Fruit fly (Drosophila melanogaster) whole organism, embryonic: ENCODE results near the gene nolo.
A peak's percentile ranks its signal among the peaks of the same experiment; 100 is the strongest.

Source experiments
- Ada2b ChIP-seq: fragments of 200-800 bp; sonication (Bioruptor generic); IDR thresholded peaks from 2 replicates; pipeline ENCODE4 v1.3.6; 2022; ENCODE audit warnings: missing biosample characterization, missing genetic modification characterization
- Aef1 ChIP-seq: fragments of 200-800 bp; sonication (Bioruptor generic); IDR thresholded peaks from 3 replicates; pipeline ENCODE4 v1.3.6; 2022; ENCODE audit warnings: missing biosample characterization, missing genetic modification characterization
- Atf-2 ChIP-seq: fragments of 200-800 bp; sonication (Bioruptor generic); optimal IDR thresholded peaks from 2 replicates; lab custom pipeline; 2016; ENCODE audit warnings: missing biosample characterization, missing genetic modification characterization
- CG10209 ChIP-seq: fragments of 200-800 bp; sonication (Bioruptor generic); optimal IDR thresholded peaks from 3 replicates; lab custom pipeline; 2017; ENCODE audit warnings: missing biosample characterization, mild to moderate bottlenecking, missing genetic modification characterization, missing genetic modification reagents
- CG10274 ChIP-seq: fragments of 200-800 bp; sonication (Bioruptor generic); optimal IDR thresholded peaks from 3 replicates; lab custom pipeline; 2017; ENCODE audit warnings: missing biosample characterization, mild to moderate bottlenecking, missing genetic modification characterization
- CG11504 ChIP-seq: fragments of 200-800 bp; sonication (Bioruptor generic); optimal IDR thresholded peaks from 3 replicates; lab custom pipeline; 2019; ENCODE audit warnings: missing biosample characterization, mild to moderate bottlenecking, missing genetic modification characterization, moderate library complexity
- CG12942 ChIP-seq: fragments of 200-800 bp; sonication (Bioruptor generic); optimal IDR thresholded peaks from 3 replicates; lab custom pipeline; 2016; ENCODE audit warnings: missing biosample characterization, missing genetic modification characterization
- CG14050 ChIP-seq: fragments of 200-800 bp; sonication (Bioruptor generic); IDR thresholded peaks from 3 replicates; pipeline ENCODE4 v1.3.6; 2022; ENCODE audit warnings: missing biosample characterization, missing genetic modification characterization
- CG1529 ChIP-seq: fragments of 200-800 bp; sonication (Bioruptor generic); optimal IDR thresholded peaks from 3 replicates; lab custom pipeline; 2018; ENCODE audit warnings: missing biosample characterization, missing genetic modification characterization
- CG1602 ChIP-seq: fragments of 200-800 bp; sonication (Bioruptor generic); optimal IDR thresholded peaks from 3 replicates; lab custom pipeline; 2016; ENCODE audit warnings: missing biosample characterization, missing genetic modification characterization
- CG16779 ChIP-seq: fragments of 200-800 bp; sonication (Bioruptor generic); IDR thresholded peaks from 2 replicates; pipeline ENCODE4 v1.3.6; 2022; ENCODE audit warnings: missing biosample characterization, missing genetic modification characterization
- CG17912 ChIP-seq: fragments of 200-800 bp; sonication (Bioruptor generic); optimal IDR thresholded peaks from 2 replicates; lab custom pipeline; 2018; ENCODE audit warnings: missing biosample characterization, mild to moderate bottlenecking, missing genetic modification characterization
- CG2120 ChIP-seq: fragments of 200-800 bp; sonication (Bioruptor generic); optimal IDR thresholded peaks from 3 replicates; lab custom pipeline; 2016; ENCODE audit warnings: missing biosample characterization, missing genetic modification characterization
- CG2678 ChIP-seq: fragments of 200-800 bp; sonication (Bioruptor generic); optimal IDR thresholded peaks from 3 replicates; lab custom pipeline; 2019; ENCODE audit warnings: missing biosample characterization, mild to moderate bottlenecking, missing genetic modification characterization, moderate library complexity
- CG4282 ChIP-seq: fragments of 200-800 bp; sonication (Bioruptor generic); optimal IDR thresholded peaks from 2 replicates; lab custom pipeline; 2016; ENCODE audit warnings: missing biosample characterization, missing genetic modification characterization
- CG6689 ChIP-seq: fragments of 200-800 bp; sonication (Bioruptor generic); IDR thresholded peaks from 2 replicates; pipeline ENCODE4 v1.3.6; 2022; ENCODE audit warnings: missing biosample characterization, missing genetic modification characterization
- CG6813 ChIP-seq: fragments of 200-800 bp; sonication (Bioruptor generic); optimal IDR thresholded peaks from 2 replicates; lab custom pipeline; 2017; ENCODE audit warnings: missing biosample characterization, missing genetic modification characterization, mild to moderate bottlenecking, moderate library complexity, missing genetic modification reagents
- CG7963 ChIP-seq: fragments of 200-800 bp; sonication (Bioruptor generic); IDR thresholded peaks from 3 replicates; pipeline ENCODE4 v1.3.6; 2022; ENCODE audit warnings: missing biosample characterization, missing genetic modification characterization; ENCODE audit not compliant: partially characterized antibody
- CG8478 ChIP-seq: fragments of >200 bp; optimal IDR thresholded peaks from 2 replicates; lab custom pipeline; 2018
- CG9609 ChIP-seq: fragments of 200-800 bp; sonication (Bioruptor generic); optimal IDR thresholded peaks from 3 replicates; lab custom pipeline; 2016; ENCODE audit warnings: missing biosample characterization, missing genetic modification characterization
- CG9817 ChIP-seq: fragments of 200-800 bp; sonication (Bioruptor generic); optimal IDR thresholded peaks from 2 replicates; lab custom pipeline; 2018; ENCODE audit warnings: missing biosample characterization, mild to moderate bottlenecking, missing genetic modification characterization, moderate library complexity
- Camta ChIP-seq: fragments of 200-800 bp; sonication (Bioruptor generic); optimal IDR thresholded peaks from 2 replicates; lab custom pipeline; 2016; ENCODE audit warnings: missing biosample characterization, missing genetic modification characterization
- CkIIα-i1 ChIP-seq: fragments of 200-800 bp; sonication (Bioruptor generic); IDR thresholded peaks from 2 replicates; pipeline ENCODE4 v1.3.6; 2022; ENCODE audit warnings: missing biosample characterization, missing genetic modification characterization
- CoRest ChIP-seq: fragments of 200-800 bp; sonication (Bioruptor generic); optimal IDR thresholded peaks from 3 replicates; lab custom pipeline; 2018; ENCODE audit warnings: missing biosample characterization, mild to moderate bottlenecking, missing genetic modification characterization, moderate library complexity
- Dfd ChIP-seq, 2 experiments: fragments of >200 bp; optimal IDR thresholded peaks; 2 replicates each; lab custom pipeline; 2017; ENCODE audit warnings: missing biosample characterization in 2 of 2, missing genetic modification characterization in 2 of 2
- HHEX ChIP-seq: fragments of 200-800 bp; sonication (Bioruptor generic); optimal IDR thresholded peaks from 3 replicates; lab custom pipeline; 2017; ENCODE audit warnings: missing biosample characterization, mild to moderate bottlenecking, missing genetic modification characterization, missing genetic modification reagents
- Kr ChIP-seq: fragments of 200-800 bp; sonication (Bioruptor generic); optimal IDR thresholded peaks from 2 replicates; lab custom pipeline; 2017; ENCODE audit warnings: missing biosample characterization, mild to moderate bottlenecking, missing genetic modification characterization
- Lim3 ChIP-seq: fragments of 200-800 bp; sonication (Bioruptor generic); IDR thresholded peaks from 2 replicates; pipeline ENCODE4 v1.3.6; 2022; ENCODE audit warnings: missing biosample characterization, missing genetic modification characterization
- NC2β ChIP-seq: fragments of 200-800 bp; sonication (Bioruptor generic); optimal IDR thresholded peaks from 2 replicates; lab custom pipeline; 2016; ENCODE audit warnings: missing biosample characterization, missing genetic modification characterization
- Opbp ChIP-seq: fragments of 200-800 bp; sonication (Bioruptor generic); IDR thresholded peaks from 3 replicates; pipeline ENCODE4 v1.3.6; 2022; ENCODE audit warnings: missing biosample characterization, missing genetic modification characterization; ENCODE audit not compliant: partially characterized antibody
- PHDP ChIP-seq: fragments of 200-800 bp; sonication (Bioruptor generic); optimal IDR thresholded peaks from 3 replicates; lab custom pipeline; 2018; ENCODE audit warnings: missing biosample characterization, mild to moderate bottlenecking, missing genetic modification characterization, moderate library complexity
- Sry-δ ChIP-seq: fragments of 200-800 bp; sonication (Bioruptor generic); optimal IDR thresholded peaks from 2 replicates; lab custom pipeline; 2016; ENCODE audit warnings: missing biosample characterization, missing genetic modification characterization
- Usf ChIP-seq: fragments of 200-800 bp; sonication (Bioruptor generic); optimal IDR thresholded peaks from 2 replicates; lab custom pipeline; 2017; ENCODE audit warnings: missing genotype, missing biosample characterization, missing genetic modification characterization
- ab ChIP-seq: fragments of 200-800 bp; sonication (Bioruptor generic); optimal IDR thresholded peaks from 2 replicates; lab custom pipeline; 2016; ENCODE audit warnings: missing biosample characterization, missing genetic modification characterization
- abd-A ChIP-seq: fragments of 200-800 bp; sonication (Bioruptor generic); optimal IDR thresholded peaks from 3 replicates; lab custom pipeline; 2019; ENCODE audit warnings: missing biosample characterization, mild to moderate bottlenecking, missing genetic modification characterization, moderate library complexity
- ash1 ChIP-seq: fragments of 200-800 bp; sonication (Bioruptor generic); optimal IDR thresholded peaks from 2 replicates; lab custom pipeline; 2018; ENCODE audit warnings: missing biosample characterization, mild to moderate bottlenecking, missing genetic modification characterization
- bbx ChIP-seq: fragments of 200-800 bp; sonication (Bioruptor generic); IDR thresholded peaks from 2 replicates; pipeline ENCODE4 v1.3.6; 2022; ENCODE audit warnings: missing biosample characterization, missing genetic modification characterization; ENCODE audit not compliant: partially characterized antibody
- bcd ChIP-seq: fragments of 200-800 bp; sonication (Bioruptor generic); optimal IDR thresholded peaks from 2 replicates; lab custom pipeline; 2017; ENCODE audit warnings: missing biosample characterization, mild to moderate bottlenecking, missing genetic modification characterization
- crol ChIP-seq: fragments of 200-800 bp; sonication (Bioruptor generic); IDR thresholded peaks from 2 replicates; pipeline ENCODE4 v1.3.6; 2022; ENCODE audit warnings: missing biosample characterization, missing genetic modification characterization
- gsb-n ChIP-seq: fragments of 200-800 bp; sonication (Bioruptor generic); optimal IDR thresholded peaks from 3 replicates; lab custom pipeline; 2018; ENCODE audit warnings: missing biosample characterization, mild to moderate bottlenecking, missing genetic modification characterization
- hbn ChIP-seq: fragments of 200-800 bp; sonication (Bioruptor generic); IDR thresholded peaks from 2 replicates; pipeline ENCODE4 v1.3.6; 2022; ENCODE audit warnings: missing biosample characterization, missing genetic modification characterization; ENCODE audit not compliant: partially characterized antibody
- inv ChIP-seq: fragments of 200-800 bp; sonication (Bioruptor generic); IDR thresholded peaks from 2 replicates; pipeline ENCODE4 v1.3.6; 2022; ENCODE audit warnings: missing biosample characterization, missing genetic modification characterization; ENCODE audit not compliant: partially characterized antibody
- oc ChIP-seq: fragments of 200-800 bp; sonication (Bioruptor generic); optimal IDR thresholded peaks from 2 replicates; lab custom pipeline; 2018; ENCODE audit warnings: missing biosample characterization, mild to moderate bottlenecking, missing genetic modification characterization, moderate library complexity
- slbo ChIP-seq: fragments of 200-800 bp; sonication (Bioruptor generic); IDR thresholded peaks from 2 replicates; pipeline ENCODE4 v1.3.6; 2022; ENCODE audit warnings: missing biosample characterization, missing genetic modification characterization
- slp2 ChIP-seq: fragments of 200-800 bp; sonication (Bioruptor generic); optimal IDR thresholded peaks from 2 replicates; lab custom pipeline; 2016; ENCODE audit warnings: missing biosample characterization, missing genetic modification characterization
- sr ChIP-seq: fragments of 200-800 bp; sonication (Bioruptor generic); IDR thresholded peaks from 3 replicates; pipeline ENCODE4 v1.3.6; 2022; ENCODE audit warnings: missing biosample characterization, missing genetic modification characterization
- tll ChIP-seq, 2 experiments: fragments of 200-800 bp in 1 of 2; fragments of >200 bp in 1 of 2; sonication (Bioruptor generic) in 1 of 2; optimal IDR thresholded peaks; 2 replicates each; lab custom pipeline; 2017 to 2019; ENCODE audit warnings: missing biosample characterization in 2 of 2, missing genetic modification characterization in 2 of 2, mild to moderate bottlenecking in 1 of 2, moderate library complexity in 1 of 2
- ttk ChIP-seq: fragments of 200-800 bp; sonication (Bioruptor generic); IDR thresholded peaks from 2 replicates; pipeline ENCODE4 v2.1.2; 2022; ENCODE audit warnings: missing biosample characterization, missing genetic modification characterization
- unpg ChIP-seq: fragments of 200-800 bp; sonication (Bioruptor generic); optimal IDR thresholded peaks from 3 replicates; lab custom pipeline; 2018; ENCODE audit warnings: missing biosample characterization, mild to moderate bottlenecking, missing genetic modification characterization, moderate library complexity

nolo gene

dm6 chr2L:21757264-21758066 is 73.6 kb downstream of the nolo start, which contains the start of the genes step and CG1416 (continued):
- TF ChIP-seq CG7963 (GFP tag; lab: Robert Waterston, UW) (no peak), Ada2b (GFP tag; lab: Robert Waterston, UW) (0 out of 2 replicates have a peak, but pooled peaks have one; percentile 12), inv (GFP tag; lab: Robert Waterston, UW) (peak; percentile 68; the same call in 1 of the 2 replicates), sr (GFP tag; lab: Robert Waterston, UW) (no peak), CG6689 (GFP tag; lab: Robert Waterston, UW) (0 out of 2 replicates have a peak, but pooled peaks have one; percentile 24), CG1602 (GFP tag; lab: Kevin White, UChicago) (peak; percentile 47), crol (no peak), Opbp (peak; percentile 81; the same call in 2 of the 3 replicates), CG11504 (tag; lab: Kevin White, UChicago) (no peak), CG14050 (GFP tag; lab: Robert Waterston, UW) (no peak), CG8478 (lab: Kevin White, UChicago) (no peak), CG10209 (no peak), Dfd (GFP tag; optimal IDR thresholded peaks at IDR 0.05; lab: Kevin White, UChicago) (peak in 1 of 2 experiments; percentile 70), Lim3 (GFP tag; lab: Robert Waterston, UW) (no peak), Usf (GFP tag; lab: Kevin White, UChicago) (peak; percentile 34), ash1 (GFP tag; lab: Kevin White, UChicago) (no peak), oc (tag; lab: Kevin White, UChicago) (no peak), gsb-n (tag; lab: Kevin White, UChicago) (no peak), CkIIα-i1 (GFP tag; lab: Robert Waterston, UW) (no peak), CG2678 (tag; lab: Kevin White, UChicago) (no peak), Camta (peak; percentile 44), CG12942 (GFP tag; lab: Kevin White, UChicago) (peak; percentile 35), bcd (GFP tag; lab: Kevin White, UChicago) (peak; percentile 57), ab (GFP tag; lab: Kevin White, UChicago) (no peak), CG17912 (GFP tag; lab: Kevin White, UChicago) (peak; percentile 1), HHEX (peak; percentile 10), CG16779 (GFP tag; lab: Robert Waterston, UW) (no peak), Kr (GFP tag; lab: Kevin White, UChicago) (no peak), Sry-δ (GFP tag; lab: Kevin White, UChicago) (peak; percentile 96), CG1529 (no peak), unpg (GFP tag; lab: Kevin White, UChicago) (no peak), CG10274 (GFP tag; lab: Kevin White, UChicago) (no peak), CoRest (peak; percentile 82), Aef1 (GFP tag; lab: Robert Waterston, UW) (peak; percentile 46), tll (GFP tag; optimal IDR thresholded peaks at IDR 0.05; lab: Kevin White, UChicago) (peak in 1 of 2 experiments; percentile 83), CG2120 (GFP tag; lab: Kevin White, UChicago) (peak; percentile 72), CG6813 (GFP tag; lab: Kevin White, UChicago) (no peak), hbn (GFP tag; lab: Robert Waterston, UW) (peak; percentile 37), abd-A (tag; lab: Kevin White, UChicago) (no peak), NC2β (GFP tag; lab: Kevin White, UChicago) (no peak), ttk (GFP tag; lab: Robert Waterston, UW) (no peak), slbo (GFP tag; lab: Robert Waterston, UW) (peak; percentile 84), bbx (GFP tag; lab: Robert Waterston, UW) (peak; percentile 74), PHDP (tag; lab: Kevin White, UChicago) (no peak), slp2 (GFP tag; lab: Kevin White, UChicago) (peak; percentile 57), Atf-2 (GFP tag; lab: Kevin White, UChicago) (peak; percentile 32), CG4282 (peak; percentile 27), CG9609 (GFP tag; lab: Kevin White, UChicago) (peak; percentile 65), CG9817 (peak; percentile 61)
